Fruit fly (Drosophila melanogaster) whole organism: ENCODE results near the gene PH4alphaSG1.

Experiments used
- CG8478 ChIP-seq: fragments of >200 bp; optimal IDR thresholded peaks from 2 replicates; lab custom pipeline; 2018; ENCODE audit warnings: inconsistent platforms
- Dll ChIP-seq: fragments of >200 bp; optimal IDR thresholded peaks from 2 replicates; lab custom pipeline; 2017
- pan ChIP-seq: fragments of >200 bp; optimal IDR thresholded peaks from 2 replicates; lab custom pipeline; 2017
- psq ChIP-seq: fragments of >200 bp; optimal IDR thresholded peaks from 2 replicates; lab custom pipeline; 2017
- usp ChIP-seq: fragments of >200 bp; optimal IDR thresholded peaks from 2 replicates; lab custom pipeline; 2017; ENCODE audit warnings: missing biosample characterization, missing genetic modification characterization, mixed read lengths

DNA sequence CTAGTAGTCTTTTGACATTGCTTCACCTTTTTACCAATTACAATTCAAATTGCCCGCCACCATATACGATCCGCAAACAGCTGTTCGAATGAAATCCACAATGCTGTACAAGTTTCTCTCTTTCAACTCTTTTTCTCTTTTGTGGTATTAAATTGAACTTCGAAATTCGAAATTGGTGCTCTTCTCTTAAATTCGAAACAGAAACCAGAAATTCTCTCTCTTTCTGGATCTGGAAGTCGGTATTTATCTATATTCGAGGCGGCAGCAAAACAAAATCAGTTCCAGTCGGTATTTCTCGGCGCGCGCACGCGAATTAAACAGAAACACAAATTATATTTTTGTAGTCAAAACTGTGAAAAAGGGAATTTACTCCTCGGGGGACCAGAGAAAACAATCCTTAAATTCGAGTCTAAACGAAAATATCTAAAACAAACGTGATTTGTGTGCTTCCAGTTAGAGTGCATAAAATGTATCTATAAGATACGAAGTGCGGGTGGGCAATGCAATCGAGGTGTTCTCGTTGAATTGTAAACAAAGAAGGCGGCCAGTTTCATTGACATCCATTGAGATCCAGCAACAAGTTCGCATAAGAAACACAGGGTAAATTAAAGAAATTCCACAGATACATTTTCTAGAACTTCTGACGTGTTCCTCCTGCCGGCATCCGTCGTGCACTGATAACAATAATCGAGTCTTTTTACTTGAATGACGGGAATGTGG, 39.5 kb downstream of the PH4alphaSG1 start, which contains the start of gene PH4alphaEFB:
- TF ChIP-seq Dll (no peak), psq (no peak), CG8478 (lab: Kevin White, UChicago) (no peak), usp (no peak), pan (lab: Kevin White, UChicago) (no peak)
